Fruit fly (Drosophila melanogaster) whole organism, embryonic: ENCODE results near the gene Ank2.

Experiments used
- Abd-B ChIP-seq: fragments of 200-800 bp; sonication (Bioruptor generic); optimal IDR thresholded peaks from 2 replicates; lab custom pipeline; 2018; ENCODE audit warnings: missing biosample characterization, mild to moderate bottlenecking, missing genetic modification characterization, moderate library complexity
- Aef1 ChIP-seq: fragments of 200-800 bp; sonication (Bioruptor generic); IDR thresholded peaks from 3 replicates; pipeline ENCODE4 v1.3.6; 2022; ENCODE audit warnings: missing biosample characterization, missing genetic modification characterization
- Atf3 ChIP-seq: fragments of 200-800 bp; sonication (Bioruptor generic); optimal IDR thresholded peaks from 3 replicates; lab custom pipeline; 2016; ENCODE audit warnings: missing biosample characterization, missing genetic modification characterization
- CG10274 ChIP-seq: fragments of 200-800 bp; sonication (Bioruptor generic); optimal IDR thresholded peaks from 3 replicates; lab custom pipeline; 2017; ENCODE audit warnings: missing biosample characterization, mild to moderate bottlenecking, missing genetic modification characterization
- CG11398 ChIP-seq: fragments of 200-800 bp; sonication (Bioruptor generic); optimal IDR thresholded peaks from 2 replicates; lab custom pipeline; 2016; ENCODE audit warnings: missing biosample characterization, missing genetic modification characterization
- CG13624 ChIP-seq: fragments of 200-800 bp; sonication (Bioruptor generic); optimal IDR thresholded peaks from 2 replicates; lab custom pipeline; 2016; ENCODE audit warnings: missing biosample characterization, missing genetic modification characterization
- CG1529 ChIP-seq: fragments of 200-800 bp; sonication (Bioruptor generic); optimal IDR thresholded peaks from 3 replicates; lab custom pipeline; 2018; ENCODE audit warnings: missing biosample characterization, missing genetic modification characterization
- CG18262 ChIP-seq: fragments of 200-800 bp; optimal IDR thresholded peaks from 3 replicates; lab custom pipeline; 2019; ENCODE audit warnings: missing biosample characterization, mild to moderate bottlenecking, missing genetic modification characterization, moderate library complexity
- CG2875 ChIP-seq: fragments of 200-800 bp; sonication (Bioruptor generic); optimal IDR thresholded peaks from 2 replicates; lab custom pipeline; 2017; ENCODE audit warnings: missing biosample characterization, mild to moderate bottlenecking, missing genetic modification characterization, missing genetic modification reagents
- CG33557 ChIP-seq: fragments of 200-800 bp; sonication (Bioruptor generic); optimal IDR thresholded peaks from 2 replicates; lab custom pipeline; 2019; ENCODE audit warnings: missing biosample characterization, mild to moderate bottlenecking, missing genetic modification characterization, moderate library complexity
- CG34224 ChIP-seq: fragments of 200-800 bp; sonication (Bioruptor generic); IDR thresholded peaks from 3 replicates; pipeline ENCODE4 v1.3.6; 2022; ENCODE audit warnings: missing biosample characterization, missing genetic modification characterization; ENCODE audit not compliant: partially characterized antibody
- CG6813 ChIP-seq: fragments of 200-800 bp; sonication (Bioruptor generic); optimal IDR thresholded peaks from 2 replicates; lab custom pipeline; 2017; ENCODE audit warnings: missing biosample characterization, missing genetic modification characterization, mild to moderate bottlenecking, moderate library complexity, missing genetic modification reagents
- CG7271 ChIP-seq: fragments of 200-800 bp; sonication (Bioruptor generic); optimal IDR thresholded peaks from 2 replicates; lab custom pipeline; 2018; ENCODE audit warnings: missing biosample characterization, mild to moderate bottlenecking, missing genetic modification characterization, moderate library complexity
- CG7928 ChIP-seq: fragments of 200-800 bp; sonication (Bioruptor generic); optimal IDR thresholded peaks from 2 replicates; lab custom pipeline; 2017; ENCODE audit warnings: missing biosample characterization, mild to moderate bottlenecking, missing genetic modification characterization
- CG9797 ChIP-seq: fragments of 200-800 bp; sonication (Bioruptor generic); optimal IDR thresholded peaks from 3 replicates; lab custom pipeline; 2018; ENCODE audit warnings: missing biosample characterization, mild to moderate bottlenecking, missing genetic modification characterization
- CG9932 ChIP-seq: fragments of 200-800 bp; sonication (Bioruptor generic); IDR thresholded peaks from 2 replicates; pipeline ENCODE4 v1.3.6; 2022; ENCODE audit warnings: missing biosample characterization, missing genetic modification characterization
- Dref ChIP-seq: fragments of 200-800 bp; sonication (Bioruptor generic); IDR thresholded peaks from 2 replicates; pipeline ENCODE4 v1.3.6; 2022; ENCODE audit warnings: missing biosample characterization, missing genetic modification characterization
- H15 ChIP-seq: fragments of 200-800 bp; sonication (Bioruptor generic); IDR thresholded peaks from 3 replicates; pipeline ENCODE4 v1.3.6; 2022; ENCODE audit warnings: missing biosample characterization, missing genetic modification characterization
- HHEX ChIP-seq: fragments of 200-800 bp; sonication (Bioruptor generic); optimal IDR thresholded peaks from 3 replicates; lab custom pipeline; 2017; ENCODE audit warnings: missing biosample characterization, mild to moderate bottlenecking, missing genetic modification characterization, missing genetic modification reagents
- Hr78 ChIP-seq, 2 experiments: fragments of 200-800 bp in 1 of 2; fragments of >200 bp in 1 of 2; sonication (Bioruptor generic) in 1 of 2; optimal IDR thresholded peaks; 2 replicates each; lab custom pipeline; 2017 to 2019; ENCODE audit warnings: missing biosample characterization in 2 of 2, missing genetic modification characterization in 2 of 2, mild to moderate bottlenecking in 1 of 2, moderate library complexity in 1 of 2
- Jarid2 ChIP-seq: fragments of 200-800 bp; sonication (Bioruptor generic); optimal IDR thresholded peaks from 3 replicates; lab custom pipeline; 2017; ENCODE audit warnings: mild to moderate bottlenecking, missing biosample characterization, missing genetic modification reagents, missing genetic modification characterization
- Lpt ChIP-seq: fragments of >200 bp; optimal IDR thresholded peaks from 2 replicates; lab custom pipeline; 2018; ENCODE audit warnings: missing biosample characterization, missing genetic modification characterization
- MTF-1 ChIP-seq: fragments of 200-800 bp; sonication (Bioruptor generic); optimal IDR thresholded peaks from 2 replicates; lab custom pipeline; 2018; ENCODE audit warnings: missing biosample characterization, mild to moderate bottlenecking, missing genetic modification characterization, borderline replicate concordance
- Max ChIP-seq: fragments of 200-800 bp; sonication (Bioruptor generic); optimal IDR thresholded peaks from 2 replicates; lab custom pipeline; 2016; ENCODE audit warnings: missing biosample characterization, mild to moderate bottlenecking, missing genetic modification characterization
- Nf-YA ChIP-seq: fragments of 200-800 bp; sonication (Bioruptor generic); IDR thresholded peaks from 2 replicates; pipeline ENCODE4 v1.3.6; 2022; ENCODE audit warnings: missing biosample characterization, missing genetic modification characterization
- NfI ChIP-seq: fragments of 200-800 bp; sonication (Bioruptor generic); optimal IDR thresholded peaks from 3 replicates; lab custom pipeline; 2018; ENCODE audit warnings: missing biosample characterization, mild to moderate bottlenecking, missing genetic modification characterization, moderate library complexity
- Opbp ChIP-seq: fragments of 200-800 bp; sonication (Bioruptor generic); IDR thresholded peaks from 3 replicates; pipeline ENCODE4 v1.3.6; 2022; ENCODE audit warnings: missing biosample characterization, missing genetic modification characterization; ENCODE audit not compliant: partially characterized antibody
- Optix ChIP-seq: fragments of 200-800 bp; sonication (Bioruptor generic); IDR thresholded peaks from 3 replicates; pipeline ENCODE4 v1.3.6; 2022; ENCODE audit warnings: missing biosample characterization, missing genetic modification characterization
- Poxn ChIP-seq: fragments of 200-800 bp; sonication (Bioruptor generic); IDR thresholded peaks from 2 replicates; pipeline ENCODE4 v1.3.6; 2022; ENCODE audit warnings: missing biosample characterization, missing genetic modification characterization
- TFAM ChIP-seq: fragments of 200-800 bp; sonication (Bioruptor generic); optimal IDR thresholded peaks from 2 replicates; lab custom pipeline; 2017; ENCODE audit warnings: missing biosample characterization, missing genetic modification characterization, inconsistent platforms
- YL-1 ChIP-seq: fragments of 200-800 bp; sonication (Bioruptor generic); optimal IDR thresholded peaks from 3 replicates; lab custom pipeline; 2017; ENCODE audit warnings: missing biosample characterization, mild to moderate bottlenecking, missing genetic modification characterization
- ap ChIP-seq: fragments of 200-800 bp; sonication (Bioruptor generic); IDR thresholded peaks from 2 replicates; pipeline ENCODE4 v1.3.6; 2022; ENCODE audit warnings: missing biosample characterization, missing genetic modification characterization
- ase ChIP-seq: fragments of 200-800 bp; sonication (Bioruptor generic); IDR thresholded peaks from 3 replicates; pipeline ENCODE4 v1.3.6; 2022; ENCODE audit warnings: missing biosample characterization, missing genetic modification characterization
- bbx ChIP-seq: fragments of 200-800 bp; sonication (Bioruptor generic); IDR thresholded peaks from 2 replicates; pipeline ENCODE4 v1.3.6; 2022; ENCODE audit warnings: missing biosample characterization, missing genetic modification characterization; ENCODE audit not compliant: partially characterized antibody
- croc ChIP-seq: fragments of 200-800 bp; sonication (Bioruptor generic); conservative IDR thresholded peaks from 3 replicates; pipeline ENCODE4 v1.3.6; 2022; ENCODE audit warnings: missing biosample characterization, missing genetic modification characterization
- dan ChIP-seq: fragments of 200-800 bp; sonication (Bioruptor generic); IDR thresholded peaks from 2 replicates; pipeline ENCODE4 v1.3.6; 2022; ENCODE audit warnings: missing biosample characterization, missing genetic modification characterization
- ems ChIP-seq: fragments of 200-800 bp; sonication (Bioruptor generic); optimal IDR thresholded peaks from 3 replicates; lab custom pipeline; 2016; ENCODE audit warnings: missing biosample characterization, missing genetic modification characterization
- jigr1 ChIP-seq: fragments of 200-800 bp; sonication (Bioruptor generic); IDR thresholded peaks from 3 replicates; pipeline ENCODE4 v1.3.6; 2022; ENCODE audit warnings: missing biosample characterization, missing genetic modification characterization
- maf-S ChIP-seq: fragments of 200-800 bp; sonication (Bioruptor generic); optimal IDR thresholded peaks from 2 replicates; lab custom pipeline; 2016; ENCODE audit warnings: missing biosample characterization, missing genetic modification characterization
- oc ChIP-seq: fragments of 200-800 bp; sonication (Bioruptor generic); optimal IDR thresholded peaks from 2 replicates; lab custom pipeline; 2018; ENCODE audit warnings: missing biosample characterization, mild to moderate bottlenecking, missing genetic modification characterization, moderate library complexity
- org-1 ChIP-seq: fragments of 200-800 bp; sonication (Bioruptor generic); optimal IDR thresholded peaks from 2 replicates; lab custom pipeline; 2017; ENCODE audit warnings: missing biosample characterization, missing genetic modification characterization
- pnt ChIP-seq: fragments of 200-800 bp; sonication (Bioruptor generic); optimal IDR thresholded peaks from 3 replicates; lab custom pipeline; 2016; ENCODE audit warnings: missing biosample characterization, missing genetic modification characterization
- rib ChIP-seq: fragments of 200-800 bp; sonication (Bioruptor generic); IDR thresholded peaks from 2 replicates; pipeline ENCODE4 v1.3.6; 2022; ENCODE audit warnings: missing biosample characterization, missing genetic modification characterization
- sim ChIP-seq: fragments of 200-800 bp; sonication (Bioruptor generic); IDR thresholded peaks from 2 replicates; pipeline ENCODE4 v1.3.6; 2022; ENCODE audit warnings: missing biosample characterization, missing genetic modification characterization
- tio ChIP-seq: fragments of 200-800 bp; sonication (Bioruptor generic); optimal IDR thresholded peaks from 2 replicates; lab custom pipeline; 2017; ENCODE audit warnings: missing biosample characterization, missing genetic modification characterization, inconsistent platforms
- tx ChIP-seq: fragments of 200-800 bp; sonication (Bioruptor generic); optimal IDR thresholded peaks from 2 replicates; lab custom pipeline; 2016; ENCODE audit warnings: missing biosample characterization, missing genetic modification characterization
- unc-4 ChIP-seq: fragments of 200-800 bp; sonication (Bioruptor generic); IDR thresholded peaks from 2 replicates; pipeline ENCODE4 v1.3.6; 2022; ENCODE audit warnings: missing biosample characterization, missing genetic modification characterization; ENCODE audit not compliant: partially characterized antibody
- zen ChIP-seq: fragments of 200-800 bp; sonication (Bioruptor generic); optimal IDR thresholded peaks from 3 replicates; lab custom pipeline; 2018; ENCODE audit warnings: missing biosample characterization, mild to moderate bottlenecking, missing genetic modification characterization, moderate library complexity

Ank2 gene

dm6 chr3L:7718561-7719417 is 594 bp upstream of the Ank2 start, which contains the start of gene Mcad (continued):
- TF ChIP-seq Opbp (GFP tag; lab: Robert Waterston, UW): no peak
- TF ChIP-seq Nf-YA (GFP tag; lab: Robert Waterston, UW): peak; percentile 87
- peak; percentile 27 for TF ChIP-seq TFAM (GFP tag; lab: Kevin White, UChicago)
- TF ChIP-seq Optix (GFP tag; lab: Robert Waterston, UW): peak; percentile 75; the same call in 2 of the 3 replicates
- TF ChIP-seq dan: no peak
- TF ChIP-seq CG2875 (GFP tag; lab: Kevin White, UChicago): peak; percentile 75
- TF ChIP-seq Abd-B (GFP tag; lab: Kevin White, UChicago): peak; percentile 96
- TF ChIP-seq Jarid2 (GFP tag; lab: Kevin White, UChicago): peak; percentile 72
- peak; percentile 88 for TF ChIP-seq Max (GFP tag; lab: Kevin White, UChicago)
- TF ChIP-seq pnt (GFP tag; lab: Kevin White, UChicago): peak; percentile 38
- peak; percentile 80 for TF ChIP-seq CG6813
- TF ChIP-seq HHEX: peak; percentile 97
- TF ChIP-seq sim: no peak; the same call in 1 of the 2 replicates
- TF ChIP-seq maf-S: peak; percentile 18
- peak; percentile 75 for TF ChIP-seq tio (GFP tag; lab: Kevin White, UChicago)
- peak; percentile 82 for TF ChIP-seq rib
- 0 out of 2 replicates have a peak, but pooled peaks have one; percentile 21 for TF ChIP-seq unc-4
- peak; percentile 78 for TF ChIP-seq H15 (GFP tag; lab: Robert Waterston, UW)
- TF ChIP-seq Atf3: no peak
- peak; percentile 42; the same call in 1 of the 2 replicates for TF ChIP-seq Dref
- peak; percentile 57 for TF ChIP-seq CG7928 (GFP tag; lab: Kevin White, UChicago)
- peak in 1 of 2 experiments; percentile 92 for TF ChIP-seq Hr78 (GFP tag; optimal IDR thresholded peaks at IDR 0.05; lab: Kevin White, UChicago)
- TF ChIP-seq ems (GFP tag; lab: Kevin White, UChicago): peak; percentile 71
- TF ChIP-seq Aef1 (GFP tag; lab: Robert Waterston, UW): peak; percentile 97
- peak; percentile 82 for TF ChIP-seq ap (GFP tag; lab: Robert Waterston, UW)
- peak; percentile 50 for TF ChIP-seq CG1529 (GFP tag; lab: Kevin White, UChicago)
- peak; percentile 84 for TF ChIP-seq NfI (GFP tag; lab: Kevin White, UChicago)
- TF ChIP-seq CG9797 (GFP tag; lab: Kevin White, UChicago): no peak
- TF ChIP-seq Lpt (GFP tag; lab: Kevin White, UChicago): no peak
- peak; percentile 91 for TF ChIP-seq ase (GFP tag; lab: Robert Waterston, UW)
- TF ChIP-seq org-1 (GFP tag; lab: Kevin White, UChicago): peak; percentile 81
- peak; percentile 88 for TF ChIP-seq CG18262 (tag; lab: Kevin White, UChicago)
- TF ChIP-seq CG33557 (GFP tag; lab: Kevin White, UChicago): no peak
- no peak for TF ChIP-seq CG7271
- TF ChIP-seq YL-1: peak; percentile 10
- no peak for TF ChIP-seq bbx (GFP tag; lab: Robert Waterston, UW)
- peak; percentile 57 for TF ChIP-seq Poxn (GFP tag; lab: Robert Waterston, UW)
- TF ChIP-seq tx (GFP tag; lab: Kevin White, UChicago): peak; percentile 30
- TF ChIP-seq CG34224 (GFP tag; lab: Robert Waterston, UW): no peak
- TF ChIP-seq oc (tag; lab: Kevin White, UChicago): peak; percentile 68
- TF ChIP-seq zen (tag; lab: Kevin White, UChicago): peak; percentile 92
- peak; percentile 79 for TF ChIP-seq MTF-1 (GFP tag; lab: Kevin White, UChicago)
- no peak for TF ChIP-seq CG11398 (GFP tag; lab: Kevin White, UChicago)
- peak; percentile 99 for TF ChIP-seq CG10274
- peak; percentile 96 for TF ChIP-seq CG9932 (GFP tag; lab: Robert Waterston, UW)
- peak; percentile 86 for TF ChIP-seq CG13624 (GFP tag; lab: Kevin White, UChicago)
- peak; percentile 63; the same call in 2 of the 3 replicates for TF ChIP-seq jigr1 (GFP tag; lab: Robert Waterston, UW)
- TF ChIP-seq croc: peak; percentile 88; the same call in 2 of the 3 replicates
